Worm (Caenorhabditis elegans): Measurements from ENCODE around the gene C39D10.1.
A peak's percentile ranks its signal among the peaks of the same experiment; 100 is the strongest.

C39D10.1 gene

DNA sequence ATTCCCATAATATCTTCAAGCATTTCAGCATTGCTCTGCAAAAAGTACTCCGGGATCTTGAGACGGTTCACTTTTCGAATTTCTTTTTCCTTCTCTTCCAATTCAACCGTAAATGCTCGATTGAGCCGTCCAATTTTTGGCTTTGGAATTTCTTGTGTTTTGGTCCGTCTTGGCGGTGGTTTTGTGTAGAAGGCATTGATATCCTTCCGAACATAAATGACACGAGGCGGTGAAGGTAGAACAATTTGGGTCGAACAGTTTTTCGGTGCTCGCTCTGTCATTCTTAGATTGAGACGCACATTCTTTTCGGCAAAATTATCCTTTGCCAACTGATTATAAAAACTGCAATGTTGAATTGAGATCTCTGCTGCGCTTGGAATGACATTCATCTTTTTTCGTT, 35.9 kb downstream of the C39D10.1 start:
- TF ChIP-seq fkh-6 (tag; optimal IDR thresholded peaks at IDR 0.05) = no peak
- TF ChIP-seq ama-1 (optimal IDR thresholded peaks at IDR 0.05) = no peak
- TF ChIP-seq ref-2 (tag; optimal IDR thresholded peaks at IDR 0.05) = no peak
- no peak for TF ChIP-seq Y22D7AL.16 (tag; optimal IDR thresholded peaks at IDR 0.05)
- no peak for TF ChIP-seq nfya-1 (tag; optimal IDR thresholded peaks at IDR 0.05)
- TF ChIP-seq ceh-19 (GFP tag; optimal IDR thresholded peaks at IDR 0.05) = no peak
- TF ChIP-seq pros-1 (tag; optimal IDR thresholded peaks at IDR 0.05) = no peak
- no peak for TF ChIP-seq rnt-1 (tag; optimal IDR thresholded peaks at IDR 0.05)
- no peak for TF ChIP-seq unc-86 (tag; optimal IDR thresholded peaks at IDR 0.05)
- TF ChIP-seq hlh-30 (tag; optimal IDR thresholded peaks at IDR 0.05; ENCODE audit: insufficient read depth) = no peak
- TF ChIP-seq fkh-10 (GFP tag; optimal IDR thresholded peaks at IDR 0.05) = no peak

DNA sequence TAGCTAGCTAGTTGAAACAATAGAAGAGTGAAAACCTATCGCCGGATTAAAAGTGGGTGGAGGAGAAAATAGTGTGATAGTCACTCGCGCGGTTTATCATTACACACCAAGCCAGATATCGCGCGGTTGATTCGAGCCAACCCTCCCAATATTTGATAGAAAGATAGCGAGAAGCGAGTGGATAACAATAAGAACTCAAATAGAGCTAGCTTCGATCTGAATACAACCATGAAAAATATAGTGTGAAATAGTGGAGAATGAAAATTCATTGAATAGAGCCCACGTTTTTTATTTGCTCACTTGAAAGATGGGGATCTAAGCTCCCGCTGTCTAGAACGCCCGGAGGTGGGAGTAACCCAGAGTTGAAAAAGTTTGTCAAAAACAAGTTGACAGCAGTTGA, 38.2 kb downstream of the C39D10.1 start, which contains the start of gene tnt-3:
Gene tnt-3, minus strand, starts transcription at position 101 of the 400 bp plus-strand sequence.
- TF ChIP-seq ceh-24 (tag; optimal IDR thresholded peaks at IDR 0.05) = no peak
- no peak for TF ChIP-seq Y22D7AL.16 (tag; optimal IDR thresholded peaks at IDR 0.05)
- TF ChIP-seq gmeb-2 (tag; optimal IDR thresholded peaks at IDR 0.05) = no peak
- no peak for TF ChIP-seq madf-2 (tag; optimal IDR thresholded peaks at IDR 0.05)
- TF ChIP-seq C38D4.7 (GFP tag; optimal IDR thresholded peaks at IDR 0.05) = no peak
- TF ChIP-seq pha-4 (tag; optimal IDR thresholded peaks at IDR 0.05) = no peak

- TF ChIP-seq tbx-2 (tag; optimal IDR thresholded peaks at IDR 0.05) (no peak), elt-2 (tag; optimal IDR thresholded peaks at IDR 0.05) (no peak), unc-55 (GFP tag; optimal IDR thresholded peaks at IDR 0.05) (peak; percentile 35)
These were observed 38.7 kb downstream of the C39D10.1 start for ce11 chrX:7945438-7945837.

DNA sequence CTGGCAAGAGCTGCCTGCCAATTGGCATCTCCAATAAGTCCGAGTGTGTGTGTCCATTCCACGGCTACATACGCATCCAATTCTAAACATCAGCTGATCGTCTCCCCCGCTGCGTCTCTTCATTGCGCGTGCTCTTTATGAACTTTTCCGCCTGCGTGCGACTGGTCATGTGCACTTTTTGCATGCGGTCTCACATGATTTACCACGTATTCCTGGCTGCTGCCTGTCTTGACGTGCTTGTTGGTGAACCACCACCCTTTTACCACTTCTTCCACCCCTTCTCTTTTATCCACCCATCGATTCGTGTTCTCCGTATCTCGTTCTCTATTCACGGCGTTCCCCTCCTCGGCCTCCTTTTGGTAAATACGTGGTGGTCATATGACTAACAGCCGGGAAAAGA, 44.8 kb downstream of the C39D10.1 start:
- TF ChIP-seq ceh-48 (tag; optimal IDR thresholded peaks at IDR 0.05) = peak; percentile 62
- peak; percentile 55 for TF ChIP-seq T23F11.4 (GFP tag; optimal IDR thresholded peaks at IDR 0.05)
- no peak; the same call in 1 of the 2 replicates for TF ChIP-seq sox-2 (GFP tag; IDR thresholded peaks at IDR 0.05)
- peak; percentile 86 for TF ChIP-seq tbx-2 (tag; optimal IDR thresholded peaks at IDR 0.05)
- TF ChIP-seq pax-1 (tag; optimal IDR thresholded peaks at IDR 0.05) = no peak
- TF ChIP-seq npax-4 (tag; optimal IDR thresholded peaks at IDR 0.05) = no peak
- peak; percentile 59 for TF ChIP-seq ceh-2 (tag; optimal IDR thresholded peaks at IDR 0.05)
- no peak for TF ChIP-seq zip-5 (tag; optimal IDR thresholded peaks at IDR 0.05)
- TF ChIP-seq hlh-6 (tag; optimal IDR thresholded peaks at IDR 0.05) = peak; percentile 68
- no peak for TF ChIP-seq Y22D7AL.16 (tag; optimal IDR thresholded peaks at IDR 0.05)
- peak; percentile 91 for TF ChIP-seq nfya-1 (tag; optimal IDR thresholded peaks at IDR 0.05)
- TF ChIP-seq C38D4.7 (GFP tag; optimal IDR thresholded peaks at IDR 0.05) = no peak
- peak; percentile 56 for TF ChIP-seq rnt-1 (tag; optimal IDR thresholded peaks at IDR 0.05)
- TF ChIP-seq hlh-30 (tag; optimal IDR thresholded peaks at IDR 0.05; ENCODE audit: insufficient read depth) = peak; percentile 100
- TF ChIP-seq pros-1 (tag; optimal IDR thresholded peaks at IDR 0.05) = peak; percentile 69
- peak; percentile 77 for TF ChIP-seq ceh-18 (tag; optimal IDR thresholded peaks at IDR 0.05)
- TF ChIP-seq pha-4 (tag; optimal IDR thresholded peaks at IDR 0.05) = no peak
- TF ChIP-seq sdc-2 (tag; optimal IDR thresholded peaks at IDR 0.05) = peak; percentile 85
- TF ChIP-seq ceh-6 (GFP tag; optimal IDR thresholded peaks at IDR 0.05) = no peak
- peak; percentile 67 for TF ChIP-seq unc-86 (tag; optimal IDR thresholded peaks at IDR 0.05)
- no peak for TF ChIP-seq ahr-1 (tag; optimal IDR thresholded peaks at IDR 0.05)
- no peak for TF ChIP-seq nhr-11 (tag; optimal IDR thresholded peaks at IDR 0.05)
- peak; percentile 40 for TF ChIP-seq lim-6 (tag; optimal IDR thresholded peaks at IDR 0.05)
- TF ChIP-seq C08G9.2 (tag; optimal IDR thresholded peaks at IDR 0.05) = peak; percentile 63
- TF ChIP-seq ceh-19 (GFP tag; optimal IDR thresholded peaks at IDR 0.05) = no peak
- TF ChIP-seq eyg-1 (tag; optimal IDR thresholded peaks at IDR 0.05) = peak; percentile 21
- no peak for TF ChIP-seq ama-1 (optimal IDR thresholded peaks at IDR 0.05)
- TF ChIP-seq lin-11 (tag; optimal IDR thresholded peaks at IDR 0.05) = no peak
- no peak for TF ChIP-seq pag-3 (tag; optimal IDR thresholded peaks at IDR 0.05; ENCODE audit: borderline replicate concordance)
- TF ChIP-seq mec-3 (tag; optimal IDR thresholded peaks at IDR 0.05; ENCODE audit: borderline replicate concordance) = no peak
- TF ChIP-seq hlh-15 (tag; optimal IDR thresholded peaks at IDR 0.05) = no peak
- no peak for TF ChIP-seq K09A11.1 (tag; optimal IDR thresholded peaks at IDR 0.05; ENCODE audit: insufficient read depth)
- TF ChIP-seq gmeb-2 (tag; optimal IDR thresholded peaks at IDR 0.05) = no peak
- peak; percentile 23 for TF ChIP-seq ceh-30 (tag; optimal IDR thresholded peaks at IDR 0.05)
- no peak for TF ChIP-seq ttx-3 (tag; optimal IDR thresholded peaks at IDR 0.05)
- no peak for TF ChIP-seq ceh-22 (tag; optimal IDR thresholded peaks at IDR 0.05)
- peak; percentile 44 for TF ChIP-seq fkh-6 (tag; optimal IDR thresholded peaks at IDR 0.05)
- TF ChIP-seq fax-1 (tag; optimal IDR thresholded peaks at IDR 0.05) = peak; percentile 41
- peak; percentile 82 for TF ChIP-seq ceh-14 (tag; optimal IDR thresholded peaks at IDR 0.05)
- peak; percentile 84 for TF ChIP-seq ref-2 (tag; optimal IDR thresholded peaks at IDR 0.05)
